Fruit fly (Drosophila melanogaster): ENCODE measurements around the gene Nup93-1.

DNA sequence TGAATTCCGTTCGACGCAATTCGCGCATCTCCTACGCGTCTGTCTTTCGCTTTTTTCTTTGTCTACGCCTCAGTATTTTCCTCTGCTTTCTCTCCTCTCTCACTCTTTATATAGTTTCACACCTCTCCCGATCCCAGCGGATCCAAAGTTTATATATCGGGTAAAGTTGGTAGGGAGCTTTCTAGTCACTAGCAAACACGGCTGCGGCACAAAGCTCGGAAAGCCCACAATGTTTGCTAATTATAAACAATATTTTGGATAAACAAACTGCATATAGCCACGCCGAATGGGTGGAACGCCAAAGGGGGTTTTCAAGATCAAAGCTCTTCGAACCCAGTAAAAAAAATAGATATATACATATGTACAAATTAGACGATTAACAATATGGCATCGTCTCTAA lies 17.4 kb downstream of the Nup93-1 start:
- TF ChIP-seq CG5204 (GFP tag; optimal IDR thresholded peaks at IDR 0.05) (no peak), Hr96 (GFP tag; optimal IDR thresholded peaks at IDR 0.05) (no peak), CG1620 (GFP tag; optimal IDR thresholded peaks at IDR 0.05) (no peak), Clk (GFP tag; optimal IDR thresholded peaks at IDR 0.05) (no peak), toe (GFP tag; optimal IDR thresholded peaks at IDR 0.05) (peak; percentile 19), kay (GFP tag; ENCODE audit: borderline replicate concordance) (no peak), CG7101 (tag; optimal IDR thresholded peaks at IDR 0.05) (peak; percentile 65)
